Worm (Caenorhabditis elegans) whole organism, L4 larva: Measurements from ENCODE around the gene apc-11.

Experiments
- F10B5.3 ChIP-seq: sonication (generic microtip); optimal IDR thresholded peaks from 2 replicates; lab custom pipeline; 2016; ENCODE audit warnings: mild to moderate bottlenecking, missing genetic modification characterization, missing compliant biosample characterization
- F26F4.8 ChIP-seq: fragments of 200-800 bp; sonication (Bioruptor generic); conservative IDR thresholded peaks from 2 replicates; pipeline ENCODE4 v1.3.6; 2022; ENCODE audit warnings: missing genetic modification characterization, missing compliant biosample characterization
- F37D6.2 ChIP-seq: sonication (generic microtip); optimal IDR thresholded peaks from 2 replicates; lab custom pipeline; 2016; ENCODE audit warnings: mild to moderate bottlenecking, missing genetic modification characterization, missing compliant biosample characterization
- T26A8.4 ChIP-seq: fragments of 200-800 bp; sonication (Bioruptor generic); IDR thresholded peaks from 2 replicates; pipeline ENCODE4 v1.3.6; 2022; ENCODE audit warnings: missing genetic modification characterization, missing compliant biosample characterization
- Y75B8A.6 ChIP-seq: fragments of 200-800 bp; sonication (Bioruptor generic); IDR thresholded peaks from 2 replicates; pipeline ENCODE4 v1.3.6; 2022; ENCODE audit warnings: missing genetic modification reagents, missing genetic modification characterization, missing compliant biosample characterization
- aha-1 ChIP-seq: fragments of 150-350 bp; peaks from one replicate; lab custom pipeline; 2014; ENCODE audit warnings: missing biosample characterization, missing genetic modification characterization
- ceh-44 ChIP-seq: fragments of 200-800 bp; sonication (Bioruptor generic); IDR thresholded peaks from 2 replicates; pipeline ENCODE4 v1.3.6; 2022; ENCODE audit warnings: missing genetic modification reagents, missing genetic modification characterization, missing compliant biosample characterization
- ceh-82 ChIP-seq: sonication (generic microtip); optimal IDR thresholded peaks from 2 replicates; lab custom pipeline; 2017; ENCODE audit warnings: missing biosample characterization, missing genetic modification characterization
- cey-2 ChIP-seq: sonication (generic microtip); optimal IDR thresholded peaks from 3 replicates; lab custom pipeline; 2017; ENCODE audit warnings: missing genetic modification characterization, mild to moderate bottlenecking, missing compliant biosample characterization, antibody characterized with exemption, borderline replicate concordance; ENCODE audit not compliant: insufficient read depth
- daf-12 ChIP-seq: fragments of 150-350 bp; optimal IDR thresholded peaks from 2 replicates; lab custom pipeline; 2014; ENCODE audit warnings: missing biosample characterization, missing genetic modification reagents, missing genetic modification characterization
- daf-16 ChIP-seq, 3 experiments: sonication (generic microtip); optimal IDR thresholded peaks; 2 replicates each; lab custom pipeline; 2016 to 2017; ENCODE audit warnings: missing genetic modification characterization in 3 of 3, missing genetic modification reagents in 3 of 3, mild to moderate bottlenecking in 2 of 3, missing compliant biosample characterization in 2 of 3, missing biosample characterization in 1 of 3, moderate library complexity in 1 of 3
- daf-19 ChIP-seq: fragments of 200-800 bp; sonication (Bioruptor generic); conservative IDR thresholded peaks from 2 replicates; pipeline ENCODE4 v1.3.6; 2022; ENCODE audit warnings: missing genetic modification characterization, missing compliant biosample characterization
- daf-8 ChIP-seq: fragments of 200-800 bp; sonication (Bioruptor generic); IDR thresholded peaks from 2 replicates; pipeline ENCODE4 v1.3.6; 2022; ENCODE audit warnings: missing genetic modification characterization, missing compliant biosample characterization
- dmd-6 ChIP-seq: fragments of 200-800 bp; sonication (Bioruptor generic); IDR thresholded peaks from 2 replicates; pipeline ENCODE4 v1.3.6; 2022; ENCODE audit warnings: missing genetic modification reagents, missing genetic modification characterization, missing compliant biosample characterization
- dmd-9 ChIP-seq: fragments of 200-800 bp; sonication (Bioruptor generic); IDR thresholded peaks from 2 replicates; pipeline ENCODE4 v1.3.6; 2022; ENCODE audit warnings: missing genetic modification reagents, missing genetic modification characterization, missing compliant biosample characterization
- dpl-1 ChIP-seq: fragments of 150-350 bp; optimal IDR thresholded peaks from 2 replicates; lab custom pipeline; 2014; ENCODE audit warnings: missing biosample characterization, missing genetic modification reagents, missing genetic modification characterization
- fkh-10 ChIP-seq: fragments of 150-350 bp; optimal IDR thresholded peaks from 2 replicates; lab custom pipeline; 2014; ENCODE audit warnings: missing biosample characterization, missing genetic modification reagents, missing genetic modification characterization
- fos-1 ChIP-seq: fragments of 150-350 bp; optimal IDR thresholded peaks from 2 replicates; lab custom pipeline; 2014; ENCODE audit warnings: missing biosample characterization, missing genetic modification characterization
- hlh-11 ChIP-seq: fragments of 200-800 bp; sonication (Bioruptor generic); optimal IDR thresholded peaks from 2 replicates; lab custom pipeline; 2018; ENCODE audit warnings: mild to moderate bottlenecking, missing genetic modification characterization, missing compliant biosample characterization
- hlh-30 ChIP-seq: sonication (generic microtip); optimal IDR thresholded peaks from 2 replicates; lab custom pipeline; 2017; ENCODE audit warnings: antibody characterized with exemption, mild to moderate bottlenecking, missing genetic modification characterization, missing compliant biosample characterization; ENCODE audit not compliant: insufficient read depth
- hmg-1.1 ChIP-seq: fragments of 200-800 bp; sonication (Bioruptor generic); IDR thresholded peaks from 2 replicates; pipeline ENCODE4 v1.3.6; 2022; ENCODE audit warnings: missing genetic modification reagents, missing genetic modification characterization, missing compliant biosample characterization
- lim-7 ChIP-seq: fragments of 200-800 bp; sonication (Bioruptor generic); IDR thresholded peaks from 2 replicates; pipeline ENCODE4 v1.3.6; 2022; ENCODE audit warnings: missing genetic modification characterization, missing compliant biosample characterization
- lin-1 ChIP-seq: fragments of 200-800 bp; sonication (Bioruptor generic); IDR thresholded peaks from 2 replicates; pipeline ENCODE4 v1.3.6; 2022; ENCODE audit warnings: missing genetic modification reagents, missing genetic modification characterization, missing compliant biosample characterization
- lin-15B ChIP-seq: fragments of 150-350 bp; sonication (generic microtip); optimal IDR thresholded peaks from 3 replicates; lab custom pipeline; 2014; ENCODE audit warnings: missing biosample characterization, missing genetic modification characterization
- lin-39 ChIP-seq: fragments of 150-350 bp; optimal IDR thresholded peaks from 2 replicates; lab custom pipeline; 2014; ENCODE audit warnings: missing biosample characterization, missing genetic modification reagents, missing genetic modification characterization
- mdl-1 ChIP-seq, 2 experiments: fragments of 150-350 bp in 1 of 2; sonication (generic microtip) in 1 of 2; optimal IDR thresholded peaks; 2 replicates each; lab custom pipeline; 2014 to 2017; ENCODE audit warnings: missing biosample characterization in 2 of 2, missing genetic modification characterization in 2 of 2
- mdt-29 ChIP-seq: fragments of 200-800 bp; sonication (Bioruptor generic); IDR thresholded peaks from 2 replicates; pipeline ENCODE4 v1.3.6; 2022; ENCODE audit warnings: missing genetic modification reagents, missing genetic modification characterization, missing compliant biosample characterization
- mep-1 ChIP-seq: fragments of 150-350 bp; sonication (generic microtip); optimal IDR thresholded peaks from 3 replicates; lab custom pipeline; 2014; ENCODE audit warnings: missing biosample characterization, missing genetic modification characterization
- mes-2 ChIP-seq: sonication (generic microtip); optimal IDR thresholded peaks from 2 replicates; lab custom pipeline; 2016; ENCODE audit warnings: missing genotype, mild to moderate bottlenecking, missing genetic modification characterization, missing compliant biosample characterization; ENCODE audit not compliant: poor library complexity, severe bottlenecking
- mxl-2 ChIP-seq: fragments of 200-800 bp; sonication (Bioruptor generic); conservative IDR thresholded peaks from 2 replicates; pipeline ENCODE4 v1.3.6; 2022; ENCODE audit warnings: missing genetic modification reagents, missing genetic modification characterization, missing compliant biosample characterization
- nhr-10 ChIP-seq: fragments of 150-350 bp; optimal IDR thresholded peaks from 2 replicates; lab custom pipeline; 2014; ENCODE audit warnings: missing biosample characterization, missing genetic modification characterization
- nhr-11 ChIP-seq: fragments of 150-350 bp; optimal IDR thresholded peaks from 2 replicates; lab custom pipeline; 2014; ENCODE audit warnings: missing biosample characterization, missing genetic modification characterization
- nhr-111 ChIP-seq: fragments of 200-800 bp; sonication (Bioruptor generic); optimal IDR thresholded peaks from 2 replicates; lab custom pipeline; 2018; ENCODE audit warnings: mild to moderate bottlenecking, missing genetic modification characterization, missing compliant biosample characterization
- nhr-237 ChIP-seq: sonication (generic microtip); optimal IDR thresholded peaks from 2 replicates; lab custom pipeline; 2017; ENCODE audit warnings: missing biosample characterization, missing genetic modification characterization
- nhr-25 ChIP-seq: sonication (generic microtip); optimal IDR thresholded peaks from 2 replicates; lab custom pipeline; 2017; ENCODE audit warnings: missing genetic modification characterization, mild to moderate bottlenecking, missing compliant biosample characterization, antibody characterized with exemption, moderate library complexity, borderline replicate concordance; ENCODE audit not compliant: insufficient read depth
- nhr-41 ChIP-seq: fragments of 200-800 bp; sonication (Bioruptor generic); IDR thresholded peaks from 2 replicates; pipeline ENCODE4 v1.3.6; 2022; ENCODE audit warnings: missing genetic modification reagents, missing genetic modification characterization, missing compliant biosample characterization
- nhr-42 ChIP-seq: fragments of 200-800 bp; sonication (Bioruptor generic); IDR thresholded peaks from 2 replicates; pipeline ENCODE4 v1.3.6; 2022; ENCODE audit warnings: missing genetic modification characterization, missing compliant biosample characterization
- nhr-76 ChIP-seq: fragments of 150-350 bp; optimal IDR thresholded peaks from 2 replicates; lab custom pipeline; 2014; ENCODE audit warnings: missing biosample characterization, missing genetic modification characterization
- nhr-77 ChIP-seq: fragments of 150-350 bp; optimal IDR thresholded peaks from 2 replicates; lab custom pipeline; 2014; ENCODE audit warnings: missing biosample characterization, missing genetic modification characterization
- pha-4 ChIP-seq, 2 experiments: fragments of 150-350 bp in 1 of 2; fragments of 200-800 bp in 1 of 2; sonication (Bioruptor generic) in 1 of 2; IDR thresholded peaks in 1 of 2; optimal IDR thresholded peaks in 1 of 2; 2 replicates each; pipeline versions ENCODE4 v1.3.6 to Lab custom; 2014 to 2022; ENCODE audit warnings: missing genetic modification characterization in 2 of 2, missing genetic modification reagents in 2 of 2, missing biosample characterization in 1 of 2, missing compliant biosample characterization in 1 of 2
- php-3 ChIP-seq: fragments of 200-800 bp; sonication (Bioruptor generic); IDR thresholded peaks from 2 replicates; pipeline ENCODE4 v1.3.6; 2022; ENCODE audit warnings: missing genetic modification reagents, missing genetic modification characterization, missing compliant biosample characterization
- pqm-1 ChIP-seq: sonication (generic microtip); optimal IDR thresholded peaks from 2 replicates; lab custom pipeline; 2017; ENCODE audit warnings: missing biosample characterization, missing genetic modification characterization
- rbr-2 ChIP-seq: sonication (generic microtip); optimal IDR thresholded peaks from 2 replicates; lab custom pipeline; 2016; ENCODE audit warnings: missing genotype, missing genetic modification characterization, missing compliant biosample characterization
- set-16 ChIP-seq: fragments of 200-800 bp; sonication (Bioruptor generic); IDR thresholded peaks from 2 replicates; pipeline ENCODE4 v1.3.6; 2022; ENCODE audit warnings: missing genetic modification reagents, missing genetic modification characterization, missing compliant biosample characterization
- unc-62 ChIP-seq, 3 experiments: fragments of 150-350 bp in 1 of 3; sonication (generic microtip); optimal IDR thresholded peaks in 2 of 3; peaks in 1 of 3; 1 replicate in 1 of 3; 2 replicates in 2 of 3; lab custom pipeline; 2014 to 2017; ENCODE audit warnings: missing biosample characterization in 3 of 3, missing genetic modification characterization in 3 of 3, missing genetic modification reagents in 3 of 3, missing genotype in 1 of 3
- zip-11 ChIP-seq: fragments of 200-800 bp; sonication (Bioruptor generic); IDR thresholded peaks from 2 replicates; pipeline ENCODE4 v1.3.6; 2022; ENCODE audit warnings: missing genetic modification characterization, missing compliant biosample characterization

Gene apc-11

ce11 chrIII:4568030-4568429 lies 26.2 kb downstream of the apc-11 start, which contains the start of gene mlcd-1:
TSS of gene mlcd-1 (minus strand) at chrIII:4568130.
- TF ChIP-seq aha-1 (tag; lab: Kevin White, UChicago) = no peak
- TF ChIP-seq, all 104 proteins: peak for 0

DNA sequence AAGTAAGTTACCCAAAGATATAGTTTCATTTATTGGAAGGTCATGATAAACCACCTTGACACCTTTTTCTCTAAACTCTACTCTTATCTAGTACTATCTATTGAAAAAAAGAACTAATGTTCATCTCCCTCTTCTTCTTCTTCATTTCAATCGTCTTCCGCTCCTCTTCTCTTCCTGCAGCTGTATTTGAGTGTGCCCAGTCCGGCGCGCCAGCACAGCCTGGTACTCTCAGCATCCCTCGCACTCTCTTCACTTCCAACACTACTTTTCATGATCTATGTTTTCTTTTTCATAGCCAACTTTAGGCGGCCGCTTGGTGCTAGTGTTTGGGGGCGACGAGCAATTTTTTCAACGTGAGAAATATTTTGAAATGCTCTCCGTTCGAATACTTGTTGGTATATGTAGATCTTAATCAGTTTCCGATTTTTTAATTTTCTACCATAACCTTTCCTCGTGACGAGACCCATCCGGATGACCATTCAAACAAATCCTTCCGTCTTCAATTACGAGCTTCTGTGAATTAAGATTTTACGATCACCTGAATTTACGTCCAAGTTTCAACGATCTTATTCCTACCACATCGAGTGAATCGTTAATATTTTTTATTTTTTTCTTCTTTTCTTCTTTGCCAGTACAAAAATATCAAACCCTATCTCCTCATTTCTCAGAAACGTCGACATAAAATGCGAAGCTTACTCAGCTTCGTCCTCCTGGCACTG lies 32.0 kb downstream of the apc-11 start, which contains the start of gene pan-1:
Gene pan-1 (plus strand): TSS at position 669 of the 719 bp plus-strand sequence.
- TF ChIP-seq pqm-1 (tag; lab: Kevin White, UChicago) = peak; percentile 39
- TF ChIP-seq php-3 (GFP tag; lab: Robert Waterston, UW) = no peak
- TF ChIP-seq lin-1 (GFP tag; lab: Robert Waterston, UW) = 0 out of 2 replicates have a peak, but pooled peaks have one; percentile 10
- no peak for TF ChIP-seq nhr-76
- no peak for TF ChIP-seq nhr-77 (tag; lab: Kevin White, UChicago)
- TF ChIP-seq nhr-42 = no peak
- no peak for TF ChIP-seq nhr-10
- TF ChIP-seq unc-62 (GFP tag; optimal IDR thresholded peaks at IDR 0.05 in 1 of 2; lab: Kevin White, UChicago) = peak in 1 of 2 experiments; percentile 44
- no peak for TF ChIP-seq unc-62 (tag; optimal IDR thresholded peaks at IDR 0.05; lab: Kevin White, UChicago)
- no peak for TF ChIP-seq lin-39 (tag; lab: Kevin White, UChicago)
- TF ChIP-seq pha-4 (GFP tag; IDR thresholded peaks at IDR 0.05; lab: Robert Waterston, UW) = no peak
- TF ChIP-seq pha-4 (tag; optimal IDR thresholded peaks at IDR 0.05; lab: Kevin White, UChicago) = peak; percentile 50
- TF ChIP-seq ceh-44 = no peak
- TF ChIP-seq fos-1 (tag; lab: Kevin White, UChicago) = no peak
- TF ChIP-seq dmd-6 (GFP tag; lab: Robert Waterston, UW) = peak; percentile 28; the same call in 1 of the 2 replicates
- TF ChIP-seq daf-12 (tag; lab: Kevin White, UChicago) = no peak
- no peak for TF ChIP-seq nhr-41 (GFP tag; lab: Robert Waterston, UW)
- peak in 1 of 2 experiments; percentile 35 for TF ChIP-seq mdl-1 (tag; optimal IDR thresholded peaks at IDR 0.05; lab: Kevin White, UChicago)
- peak; percentile 81 for TF ChIP-seq hmg-1.1 (GFP tag; lab: Robert Waterston, UW)
- no peak for TF ChIP-seq F26F4.8
- no peak for TF ChIP-seq F10B5.3 (tag; lab: Kevin White, UChicago)
- TF ChIP-seq ceh-82 (tag; lab: Kevin White, UChicago) = no peak
- TF ChIP-seq lim-7 (GFP tag; lab: Robert Waterston, UW) = no peak
- TF ChIP-seq mes-2 (tag; lab: Kevin White, UChicago) = peak; percentile 48
- no peak for TF ChIP-seq daf-8 (GFP tag; lab: Robert Waterston, UW)
- no peak for TF ChIP-seq nhr-111 (GFP tag; lab: Kevin White, UChicago)
- peak; percentile 89 for TF ChIP-seq hlh-11 (tag; lab: Kevin White, UChicago)
- no peak for TF ChIP-seq nhr-25 (tag; lab: Kevin White, UChicago)
- TF ChIP-seq dpl-1 (GFP tag; lab: Kevin White, UChicago) = no peak
- TF ChIP-seq nhr-237 (tag; lab: Kevin White, UChicago) = no peak
- no peak for TF ChIP-seq cey-2 (tag; lab: Kevin White, UChicago)
- no peak for TF ChIP-seq lin-15B
- TF ChIP-seq set-16 (GFP tag; lab: Robert Waterston, UW) = peak; percentile 32; the same call in 1 of the 2 replicates
- TF ChIP-seq zip-11 (GFP tag; lab: Robert Waterston, UW) = no peak
- TF ChIP-seq mep-1 = peak; percentile 54
- TF ChIP-seq daf-19 (GFP tag; lab: Robert Waterston, UW) = no peak
- TF ChIP-seq mdt-29 (GFP tag; lab: Robert Waterston, UW) = no peak
- TF ChIP-seq Y75B8A.6 (GFP tag; lab: Robert Waterston, UW) = no peak
- no peak for TF ChIP-seq dmd-9 (GFP tag; lab: Robert Waterston, UW)
- TF ChIP-seq daf-16 (GFP tag; optimal IDR thresholded peaks at IDR 0.05; lab: Kevin White, UChicago) = peak in 1 of 2 experiments; percentile 7
- peak; percentile 24 for TF ChIP-seq daf-16 (tag; optimal IDR thresholded peaks at IDR 0.05; lab: Kevin White, UChicago)
- 0 out of 2 replicates have a peak, but pooled peaks have one; percentile 35 for TF ChIP-seq mxl-2 (GFP tag; lab: Robert Waterston, UW)
- TF ChIP-seq F37D6.2 (tag; lab: Kevin White, UChicago) = no peak
- peak; percentile 68 for TF ChIP-seq rbr-2 (tag; lab: Kevin White, UChicago)
- peak; percentile 59 for TF ChIP-seq hlh-30 (tag; lab: Kevin White, UChicago)
- peak; percentile 15 for TF ChIP-seq nhr-11
- TF ChIP-seq T26A8.4 (GFP tag; lab: Robert Waterston, UW) = peak; percentile 37
- no peak for TF ChIP-seq fkh-10 (GFP tag; lab: Kevin White, UChicago)
